Fruit fly (Drosophila melanogaster): ENCODE measurements around the gene wake.

DNA sequence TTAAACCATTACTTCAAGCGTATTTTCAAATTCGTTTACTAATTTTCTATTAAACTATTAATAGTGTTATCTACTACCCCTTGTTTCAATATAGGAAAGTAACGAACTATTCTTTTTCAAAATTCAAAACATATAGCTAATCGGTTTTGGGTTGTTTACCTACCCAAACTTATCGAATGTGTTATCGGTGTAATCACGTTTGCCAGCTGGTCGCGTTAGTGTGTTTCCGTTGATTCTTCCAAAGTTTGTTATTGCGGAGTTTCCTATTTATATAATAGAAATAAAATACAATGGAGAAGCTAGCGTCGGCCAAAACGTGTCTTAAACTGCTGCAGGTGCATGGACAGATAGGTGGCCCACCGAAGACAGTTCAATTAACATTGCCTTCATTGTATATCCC is 21.3 kb upstream of the wake start, which contains the start of gene mRpL45:
- TF ChIP-seq usp (GFP tag; optimal IDR thresholded peaks at IDR 0.05) (no peak), CG18619 (GFP tag; optimal IDR thresholded peaks at IDR 0.05) (no peak), CG12299 (tag; optimal IDR thresholded peaks at IDR 0.05) (no peak), CG6254 (GFP tag; optimal IDR thresholded peaks at IDR 0.05) (no peak)
